Fruit fly (Drosophila melanogaster) whole organism, adult: Measurements from ENCODE around the gene Snoo.

Experiments used
- CG14711 ChIP-seq: fragments of 200-800 bp; sonication (Bioruptor generic); optimal IDR thresholded peaks from 2 replicates; lab custom pipeline; 2018; ENCODE audit warnings: missing biosample characterization, mild to moderate bottlenecking, missing genetic modification characterization, moderate library complexity
- CG1620 ChIP-seq: fragments of 200-800 bp; sonication (Bioruptor generic); optimal IDR thresholded peaks from 2 replicates; lab custom pipeline; 2016; ENCODE audit warnings: missing biosample characterization, missing genetic modification characterization
- CG33017 ChIP-seq: fragments of 200-800 bp; sonication (Bioruptor generic); optimal IDR thresholded peaks from 2 replicates; lab custom pipeline; 2018; ENCODE audit warnings: missing biosample characterization, mild to moderate bottlenecking, missing genetic modification characterization, moderate library complexity
- bab1 ChIP-seq: fragments of 200-800 bp; sonication (Bioruptor generic); optimal IDR thresholded peaks from 3 replicates; lab custom pipeline; 2019; ENCODE audit warnings: missing biosample characterization, mild to moderate bottlenecking, missing genetic modification characterization, moderate library complexity
- cnc ChIP-seq, 2 experiments: fragments of >200 bp; optimal IDR thresholded peaks; 2 replicates each; lab custom pipeline; 2017
- kay ChIP-seq: fragments of 200-800 bp; sonication (Bioruptor generic); peaks from one replicate; lab custom pipeline; 2016; ENCODE audit warnings: missing biosample characterization, missing genetic modification characterization, borderline replicate concordance
- tj ChIP-seq: fragments of 200-800 bp; sonication (Bioruptor generic); optimal IDR thresholded peaks from 3 replicates; lab custom pipeline; 2017; ENCODE audit warnings: missing biosample characterization, mild to moderate bottlenecking, missing genetic modification characterization, moderate library complexity

DNA sequence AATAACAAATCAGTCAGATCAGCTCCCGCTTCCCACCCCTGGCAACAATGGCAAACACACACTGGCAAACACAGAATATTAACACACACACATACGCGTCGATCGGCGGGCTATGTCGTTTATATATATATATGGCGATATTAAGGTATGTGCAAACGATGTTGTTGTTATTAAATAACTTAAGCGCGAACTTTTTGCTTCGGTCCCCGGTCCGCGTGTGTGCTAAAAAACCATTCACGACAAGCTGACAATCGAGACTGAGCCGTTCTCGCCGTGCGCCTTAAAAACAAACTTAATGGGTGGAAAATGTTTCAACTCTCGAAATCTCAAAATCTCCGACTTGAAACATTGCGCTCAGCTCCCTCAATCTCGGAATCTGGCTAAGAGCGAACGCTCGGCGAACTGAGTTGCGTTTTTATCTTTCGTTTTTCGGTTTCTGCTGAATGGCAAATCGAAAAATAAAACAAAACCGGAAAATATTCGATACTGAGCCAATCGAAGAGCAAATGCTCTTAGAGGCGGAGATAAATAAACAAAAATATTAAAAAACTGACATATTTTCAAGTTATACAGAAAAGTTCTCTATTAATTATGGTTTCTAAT lies 104.6 kb downstream of the Snoo start, which contains the start of gene spz3:
- TF ChIP-seq tj (GFP tag; lab: Kevin White, UChicago), result no peak
- no peak for TF ChIP-seq cnc (optimal IDR thresholded peaks at IDR 0.05; lab: Kevin White, UChicago)
- no peak for TF ChIP-seq CG33017 (tag; lab: Kevin White, UChicago)
- TF ChIP-seq CG14711 (tag; lab: Kevin White, UChicago), result no peak
- no peak for TF ChIP-seq CG1620 (GFP tag; lab: Kevin White, UChicago)
- TF ChIP-seq kay, result peak; percentile 47
- TF ChIP-seq bab1 (GFP tag; lab: Kevin White, UChicago), result no peak
